Worm (Caenorhabditis elegans): ENCODE data around the gene C25A8.2.

ce11 chrIV:6971213-6971612, 38.4 kb upstream of the C25A8.2 start, which contains the start of gene ZK381.62:
- TF ChIP-seq blmp-1 (tag; optimal IDR thresholded peaks at IDR 0.05; ENCODE audit: insufficient read depth) (no peak), lin-39 (tag; optimal IDR thresholded peaks at IDR 0.05) (no peak), nhr-10 (tag; optimal IDR thresholded peaks at IDR 0.05) (no peak), nhr-6 (tag; optimal IDR thresholded peaks at IDR 0.05) (no peak), ceh-82 (tag; optimal IDR thresholded peaks at IDR 0.05) (no peak), unc-62 (GFP tag; optimal IDR thresholded peaks at IDR 0.05) (no peak), ama-1 (optimal IDR thresholded peaks at IDR 0.05) (no peak), ztf-11 (tag; optimal IDR thresholded peaks at IDR 0.05) (no peak), alr-1 (tag; optimal IDR thresholded peaks at IDR 0.05) (no peak), lin-13 (GFP tag; optimal IDR thresholded peaks at IDR 0.05) (no peak), elt-3 (tag; optimal IDR thresholded peaks at IDR 0.05) (no peak), nhr-21 (tag; optimal IDR thresholded peaks at IDR 0.05) (no peak), nhr-237 (tag; optimal IDR thresholded peaks at IDR 0.05) (no peak)

All from whole organism, L2 larva.